Worm (Caenorhabditis elegans) whole organism, young adult: Measurements from ENCODE around the gene srj-25.

Experiments used
- C06A6.2 ChIP-seq: fragments of 200-800 bp; sonication (Bioruptor generic); conservative IDR thresholded peaks from 2 replicates; pipeline ENCODE4 v1.3.6; 2022; ENCODE audit warnings: missing genetic modification characterization, missing compliant biosample characterization
- D2030.7 ChIP-seq: fragments of 200-800 bp; sonication (Bioruptor generic); IDR thresholded peaks from 2 replicates; pipeline ENCODE4 v1.3.6; 2022; ENCODE audit warnings: missing genetic modification reagents, missing genetic modification characterization, missing compliant biosample characterization
- K12H6.12 ChIP-seq: fragments of 200-800 bp; sonication (Bioruptor generic); optimal IDR thresholded peaks from 2 replicates; lab custom pipeline; 2018; ENCODE audit warnings: mild to moderate bottlenecking, missing genetic modification characterization, missing compliant biosample characterization
- Y79H2A.3 ChIP-seq: fragments of 200-800 bp; sonication (Bioruptor generic); conservative IDR thresholded peaks from 2 replicates; pipeline ENCODE4 v1.3.6; 2022; ENCODE audit warnings: missing genetic modification reagents, missing genetic modification characterization, missing compliant biosample characterization
- atf-7 ChIP-seq: sonication (generic microtip); optimal IDR thresholded peaks from 2 replicates; lab custom pipeline; 2017; ENCODE audit warnings: mild to moderate bottlenecking, missing genetic modification characterization, missing compliant biosample characterization
- attf-5 ChIP-seq: fragments of 200-800 bp; sonication (Bioruptor generic); optimal IDR thresholded peaks from 2 replicates; lab custom pipeline; 2018; ENCODE audit warnings: mild to moderate bottlenecking, missing genetic modification characterization, missing compliant biosample characterization
- ceh-27 ChIP-seq: fragments of 200-800 bp; sonication (Bioruptor generic); optimal IDR thresholded peaks from 2 replicates; lab custom pipeline; 2018; ENCODE audit warnings: mild to moderate bottlenecking, missing genetic modification characterization, moderate library complexity, missing compliant biosample characterization
- egl-44 ChIP-seq: fragments of 200-800 bp; sonication (Bioruptor generic); IDR thresholded peaks from 2 replicates; pipeline ENCODE4 v1.3.6; 2022; ENCODE audit warnings: missing genetic modification reagents, missing genetic modification characterization, missing compliant biosample characterization
- ets-4 ChIP-seq: fragments of 200-800 bp; sonication (Bioruptor generic); optimal IDR thresholded peaks from 2 replicates; lab custom pipeline; 2018; ENCODE audit warnings: mild to moderate bottlenecking, missing genetic modification characterization, missing compliant biosample characterization
- pbrm-1 ChIP-seq: fragments of 200-800 bp; sonication (Bioruptor generic); IDR thresholded peaks from 2 replicates; pipeline ENCODE4 v1.3.6; 2022; ENCODE audit warnings: missing genetic modification reagents, missing genetic modification characterization, missing compliant biosample characterization
- snpc-4 ChIP-seq, 5 experiments: fragments of 150-350 bp in 1 of 5; sonication (generic microtip) in 4 of 5; optimal IDR thresholded peaks; 2 replicates each; lab custom pipeline; 2014 to 2018; ENCODE audit warnings: missing genetic modification characterization in 5 of 5, missing biosample characterization in 3 of 5, antibody characterized with exemption in 2 of 5, mild to moderate bottlenecking in 2 of 5, missing compliant biosample characterization in 2 of 5, missing genotype in 2 of 5, moderate library complexity in 2 of 5, missing genetic modification reagents in 1 of 5

DNA sequence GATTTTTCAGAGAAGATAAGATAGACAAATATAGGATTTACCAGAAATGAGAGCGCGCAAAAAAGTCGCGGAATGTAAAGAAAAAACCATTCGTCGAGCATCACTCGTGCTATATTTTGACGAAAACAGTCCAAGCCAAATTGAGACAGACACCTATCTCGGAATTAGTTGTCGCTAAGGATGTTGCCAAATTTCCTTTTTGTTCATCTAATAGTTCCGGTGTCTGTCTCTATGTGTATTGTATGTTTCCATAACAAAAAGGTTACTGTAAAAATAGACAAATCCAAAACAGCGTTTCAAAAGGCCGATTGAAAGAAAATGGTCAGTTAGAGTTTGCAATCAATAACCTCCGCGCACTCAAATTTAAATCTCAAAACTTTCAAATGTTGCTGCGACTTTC lies 41.4 kb downstream of the srj-25 start, which contains the start of gene srj-53:
- TF ChIP-seq attf-5 (GFP tag; lab: Kevin White, UChicago) (no peak), snpc-4 (GFP tag; optimal IDR thresholded peaks at IDR 0.05; lab: Kevin White, UChicago) (no peak), snpc-4 (tag; optimal IDR thresholded peaks at IDR 0.05; lab: Kevin White, UChicago) (no peak), ceh-27 (GFP tag; lab: Kevin White, UChicago) (no peak), C06A6.2 (GFP tag; lab: Robert Waterston, UW) (no peak), ets-4 (GFP tag; lab: Kevin White, UChicago) (no peak), pbrm-1 (GFP tag; lab: Robert Waterston, UW) (no peak), K12H6.12 (tag; lab: Kevin White, UChicago) (no peak), atf-7 (tag; lab: Kevin White, UChicago) (no peak), D2030.7 (GFP tag; lab: Robert Waterston, UW) (no peak), egl-44 (GFP tag; lab: Robert Waterston, UW) (no peak), Y79H2A.3 (GFP tag; lab: Robert Waterston, UW) (no peak)
